Fruit fly (Drosophila melanogaster): ENCODE results near the gene CG12984.

Gene CG12984

DNA sequence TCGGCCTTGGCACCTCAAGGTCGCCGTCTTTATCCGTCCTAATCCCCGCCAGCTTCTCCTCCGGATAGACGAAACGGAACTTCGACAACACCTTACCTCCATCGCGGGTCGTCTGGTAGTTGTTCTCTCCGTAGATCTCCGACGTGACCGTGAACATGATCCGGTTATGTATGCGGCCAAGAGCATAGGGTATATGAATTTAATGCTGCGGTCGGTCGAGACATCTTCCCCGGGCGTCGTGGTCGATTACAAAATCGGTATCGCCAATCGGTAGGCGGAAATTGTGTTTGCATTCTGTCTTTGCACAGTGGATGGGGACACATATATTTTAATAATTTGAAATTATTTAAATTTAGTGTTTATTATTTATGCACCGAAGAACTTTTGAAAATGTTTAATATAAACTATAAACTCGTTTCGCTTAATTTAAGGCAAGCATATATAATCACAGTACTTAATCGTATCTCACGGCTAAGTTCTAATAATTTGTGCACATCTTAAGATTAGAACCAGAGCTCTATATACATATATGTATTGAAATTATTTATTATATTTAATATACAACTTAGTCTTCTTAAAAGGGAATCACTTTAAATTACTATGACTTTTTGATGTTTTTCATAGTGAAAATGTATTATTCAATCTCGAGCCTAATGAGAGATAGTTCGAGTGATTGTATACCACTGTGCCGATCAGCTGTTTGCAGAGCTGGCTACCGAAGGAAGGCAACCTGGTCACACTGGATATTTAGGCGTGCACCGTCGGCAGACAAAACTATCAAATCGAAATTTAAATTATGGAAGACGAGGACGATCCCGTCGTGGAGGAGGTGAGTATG lies 39.8 kb downstream of the CG12984 start, which contains the start of the genes CG10584 and Polr3E (continued):
- peak; percentile 35 for TF ChIP-seq Ets97D (GFP tag; optimal IDR thresholded peaks at IDR 0.05)
- peak; percentile 80 for TF ChIP-seq zfh1 (GFP tag; IDR thresholded peaks at IDR 0.05)
- TF ChIP-seq onecut (GFP tag; IDR thresholded peaks at IDR 0.05) = peak; percentile 68

dm6 chr3L:21034103-21034280 lies 42.5 kb downstream of the CG12984 start, which contains the start of gene CG10581:
Gene CG10581, minus strand, starts transcription at chr3L:21034203.
- TF ChIP-seq slp2 (GFP tag; optimal IDR thresholded peaks at IDR 0.05) = no peak
- peak; percentile 22 for TF ChIP-seq gfzf (GFP tag; optimal IDR thresholded peaks at IDR 0.05)

DNA sequence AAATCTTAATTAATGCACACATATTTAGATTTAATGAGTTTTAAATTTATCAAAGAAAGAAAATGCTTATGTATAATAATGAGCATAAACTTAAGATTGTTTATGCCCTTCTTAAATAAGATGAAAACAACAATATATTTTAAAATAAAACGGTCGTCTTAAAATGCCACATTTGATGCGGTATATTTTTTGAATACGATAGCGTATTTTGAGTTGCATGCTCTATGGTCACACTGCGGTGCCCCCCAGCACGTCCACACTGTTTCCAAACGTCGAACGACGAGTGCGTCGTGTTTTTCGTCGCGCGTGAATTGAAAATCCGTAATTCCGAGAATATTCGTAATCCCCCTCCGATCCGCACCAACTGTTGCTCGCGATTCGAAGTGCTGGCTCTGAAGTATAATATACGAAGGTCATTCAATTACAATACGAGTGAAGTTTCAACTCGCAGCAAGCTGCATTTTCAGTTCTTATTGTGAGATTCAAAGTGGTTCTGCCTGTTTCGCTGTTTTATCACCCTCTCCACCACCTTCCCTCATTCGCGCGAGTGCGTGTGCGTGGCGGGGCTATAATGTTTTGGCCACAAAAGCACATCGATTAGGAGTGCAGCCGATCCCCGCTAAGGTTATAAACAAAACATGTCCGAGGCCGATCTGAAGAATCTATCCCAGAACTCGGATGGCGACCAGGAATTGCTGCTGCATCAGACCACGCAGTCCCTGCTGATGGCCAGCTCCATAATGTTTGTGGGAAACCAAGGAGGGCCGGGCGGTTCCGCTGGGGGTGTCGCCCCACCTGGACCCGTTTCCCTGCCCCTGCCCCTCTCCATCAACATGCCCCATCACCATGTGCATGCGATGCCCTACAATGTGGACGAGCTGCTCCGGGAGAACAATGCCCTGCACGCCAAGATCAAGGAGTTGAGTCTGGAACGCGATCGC lies 43.1 kb downstream of the CG12984 start, which contains the start of gene siz:
TSS of gene siz (plus strand) at position 255 of the 941 bp plus-strand sequence.
- TF ChIP-seq Mrtf (GFP tag; IDR thresholded peaks at IDR 0.05) (no peak), Ssrp (tag; optimal IDR thresholded peaks at IDR 0.05) (no peak), CG8281 (tag; optimal IDR thresholded peaks at IDR 0.05) (no peak), CG4424 (GFP tag; optimal IDR thresholded peaks at IDR 0.05) (no peak), CG10321 (GFP tag; IDR thresholded peaks at IDR 0.05) (0 out of 2 replicates have a peak, but pooled peaks have one; percentile 10), grau (tag; optimal IDR thresholded peaks at IDR 0.05) (peak; percentile 29), CG7963 (GFP tag; IDR thresholded peaks at IDR 0.05; ENCODE audit: partially characterized antibody) (no peak), dm (GFP tag; optimal IDR thresholded peaks at IDR 0.05) (no peak), Hand (GFP tag; optimal IDR thresholded peaks at IDR 0.05) (no peak), jing (GFP tag; optimal IDR thresholded peaks at IDR 0.05) (no peak), ems (GFP tag; optimal IDR thresholded peaks at IDR 0.05) (no peak), Dip2 (GFP tag; IDR thresholded peaks at IDR 0.05) (no peak), gsb-n (tag; optimal IDR thresholded peaks at IDR 0.05) (peak; percentile 45), Sry-δ (GFP tag; optimal IDR thresholded peaks at IDR 0.05) (peak; percentile 17), Optix (GFP tag; IDR thresholded peaks at IDR 0.05) (no peak), zfh1 (GFP tag; IDR thresholded peaks at IDR 0.05) (no peak), z (GFP tag; IDR thresholded peaks at IDR 0.05) (no peak), CG32772 (GFP tag; IDR thresholded peaks at IDR 0.05) (no peak), dmrt99B (tag; optimal IDR thresholded peaks at IDR 0.05) (no peak), MTF-1 (GFP tag; optimal IDR thresholded peaks at IDR 0.05; ENCODE audit: borderline replicate concordance) (peak; percentile 22), dpn (GFP tag; optimal IDR thresholded peaks at IDR 0.05) (no peak), CG17186 (GFP tag; optimal IDR thresholded peaks at IDR 0.05) (peak; percentile 43), HLH4C (GFP tag; IDR thresholded peaks at IDR 0.05; ENCODE audit: partially characterized antibody) (no peak), Bgb (GFP tag; IDR thresholded peaks at IDR 0.05; ENCODE audit: partially characterized antibody) (peak; percentile 67), CrebB (tag; optimal IDR thresholded peaks at IDR 0.05) (peak; percentile 41), Fer1 (GFP tag; optimal IDR thresholded peaks at IDR 0.05) (peak; percentile 55), twi (tag; optimal IDR thresholded peaks at IDR 0.05) (no peak), CG7271 (tag; optimal IDR thresholded peaks at IDR 0.05) (peak; percentile 7), onecut (GFP tag; IDR thresholded peaks at IDR 0.05) (0 out of 2 replicates have a peak, but pooled peaks have one; percentile 16), ara (GFP tag; IDR thresholded peaks at IDR 0.05) (no peak), CG42726 (GFP tag; IDR thresholded peaks at IDR 0.05; ENCODE audit: partially characterized antibody) (0 out of 2 replicates have a peak, but pooled peaks have one; percentile 55), CG7786 (GFP tag; optimal IDR thresholded peaks at IDR 0.05) (no peak), E2f2 (GFP tag; IDR thresholded peaks at IDR 0.05) (peak; percentile 77), lola (GFP tag; optimal IDR thresholded peaks at IDR 0.05) (no peak), nerfin-2 (GFP tag; IDR thresholded peaks at IDR 0.05; ENCODE audit: partially characterized antibody) (no peak), zen2 (GFP tag; IDR thresholded peaks at IDR 0.05; ENCODE audit: partially characterized antibody) (no peak), CG13287 (GFP tag; IDR thresholded peaks at IDR 0.05; ENCODE audit: partially characterized antibody) (peak; percentile 42; the same call in 1 of the 2 replicates), CG15479 (GFP tag; optimal IDR thresholded peaks at IDR 0.05) (peak; percentile 20), CG33557 (GFP tag; optimal IDR thresholded peaks at IDR 0.05) (peak; percentile 48)
